Fruit fly (Drosophila melanogaster) whole organism, embryonic: ENCODE results near the gene CG44000.

ENCODE experiments used
- BEAF-32 ChIP-seq: fragments of 200-800 bp; sonication (Bioruptor generic); optimal IDR thresholded peaks from 3 replicates; lab custom pipeline; 2017; ENCODE audit warnings: missing biosample characterization, missing genetic modification characterization, mild to moderate bottlenecking, moderate library complexity, missing genetic modification reagents
- Bdp1 ChIP-seq: fragments of 200-800 bp; sonication (Bioruptor generic); optimal IDR thresholded peaks from 3 replicates; lab custom pipeline; 2016; ENCODE audit warnings: missing biosample characterization, missing genetic modification characterization
- CG10431 ChIP-seq: fragments of 200-800 bp; sonication (Bioruptor generic); optimal IDR thresholded peaks from 3 replicates; lab custom pipeline; 2018; ENCODE audit warnings: missing biosample characterization, mild to moderate bottlenecking, missing genetic modification characterization
- CG11504 ChIP-seq: fragments of 200-800 bp; sonication (Bioruptor generic); optimal IDR thresholded peaks from 3 replicates; lab custom pipeline; 2019; ENCODE audit warnings: missing biosample characterization, mild to moderate bottlenecking, missing genetic modification characterization, moderate library complexity
- CG11696 ChIP-seq: fragments of 200-800 bp; sonication (Bioruptor generic); IDR thresholded peaks from 2 replicates; pipeline ENCODE4 v1.3.6; 2022; ENCODE audit warnings: missing biosample characterization, missing genetic modification characterization
- CG12659 ChIP-seq: fragments of 200-800 bp; sonication (Bioruptor generic); optimal IDR thresholded peaks from 3 replicates; lab custom pipeline; 2017; ENCODE audit warnings: mild to moderate bottlenecking, missing biosample characterization, missing genetic modification reagents, missing genetic modification characterization
- CG13424 ChIP-seq: fragments of 200-800 bp; sonication (Bioruptor generic); optimal IDR thresholded peaks from 2 replicates; lab custom pipeline; 2019; ENCODE audit warnings: missing biosample characterization, mild to moderate bottlenecking, missing genetic modification characterization, moderate library complexity
- CG16813 ChIP-seq: fragments of 200-800 bp; sonication (Bioruptor generic); IDR thresholded peaks from 3 replicates; pipeline ENCODE4 v1.3.6; 2022; ENCODE audit warnings: missing biosample characterization, missing genetic modification characterization; ENCODE audit not compliant: partially characterized antibody
- CG17359 ChIP-seq: fragments of 200-800 bp; sonication (Bioruptor generic); optimal IDR thresholded peaks from 3 replicates; lab custom pipeline; 2018; ENCODE audit warnings: missing biosample characterization, mild to moderate bottlenecking, missing genetic modification characterization, moderate library complexity
- CG17829 ChIP-seq: fragments of 200-800 bp; optimal IDR thresholded peaks from 2 replicates; lab custom pipeline; 2019; ENCODE audit warnings: missing biosample characterization, mild to moderate bottlenecking, missing genetic modification characterization, moderate library complexity
- CG1792 ChIP-seq: fragments of 200-800 bp; sonication (Bioruptor generic); optimal IDR thresholded peaks from 2 replicates; lab custom pipeline; 2016; ENCODE audit warnings: missing biosample characterization, missing genetic modification characterization
- CG18262 ChIP-seq: fragments of 200-800 bp; optimal IDR thresholded peaks from 3 replicates; lab custom pipeline; 2019; ENCODE audit warnings: missing biosample characterization, mild to moderate bottlenecking, missing genetic modification characterization, moderate library complexity
- CG1832 ChIP-seq: fragments of 200-800 bp; sonication (Bioruptor generic); optimal IDR thresholded peaks from 2 replicates; lab custom pipeline; 2017; ENCODE audit warnings: missing biosample characterization, mild to moderate bottlenecking, missing genetic modification characterization, inconsistent platforms
- CG30403 ChIP-seq: fragments of 200-800 bp; sonication (Bioruptor generic); optimal IDR thresholded peaks from 3 replicates; lab custom pipeline; 2016; ENCODE audit warnings: missing biosample characterization, missing genetic modification characterization
- CG33557 ChIP-seq: fragments of 200-800 bp; sonication (Bioruptor generic); optimal IDR thresholded peaks from 2 replicates; lab custom pipeline; 2019; ENCODE audit warnings: missing biosample characterization, mild to moderate bottlenecking, missing genetic modification characterization, moderate library complexity
- CG4404 ChIP-seq: fragments of 200-800 bp; sonication (Bioruptor generic); IDR thresholded peaks from 2 replicates; pipeline ENCODE4 v1.3.6; 2022; ENCODE audit warnings: missing biosample characterization, missing genetic modification characterization
- CG8388 ChIP-seq: fragments of 200-800 bp; sonication (Bioruptor generic); optimal IDR thresholded peaks from 2 replicates; lab custom pipeline; 2019; ENCODE audit warnings: missing biosample characterization, mild to moderate bottlenecking, missing genetic modification characterization, moderate library complexity
- CG8924 ChIP-seq: fragments of 200-800 bp; optimal IDR thresholded peaks from 3 replicates; lab custom pipeline; 2019; ENCODE audit warnings: missing biosample characterization, mild to moderate bottlenecking, missing genetic modification characterization, moderate library complexity
- CHES-1-like ChIP-seq: fragments of 200-800 bp; sonication (Bioruptor generic); optimal IDR thresholded peaks from 2 replicates; lab custom pipeline; 2016; ENCODE audit warnings: missing biosample characterization, missing genetic modification characterization
- CTCF ChIP-seq: fragments of 200-800 bp; sonication (Bioruptor generic); optimal IDR thresholded peaks from 2 replicates; lab custom pipeline; 2017; ENCODE audit warnings: missing biosample characterization, mild to moderate bottlenecking, missing genetic modification characterization, moderate library complexity
- CrebB ChIP-seq: fragments of 200-800 bp; sonication (Bioruptor generic); optimal IDR thresholded peaks from 3 replicates; lab custom pipeline; 2018; ENCODE audit warnings: missing biosample characterization, mild to moderate bottlenecking, missing genetic modification characterization
- D19B ChIP-seq: fragments of 200-800 bp; sonication (Bioruptor generic); optimal IDR thresholded peaks from 2 replicates; lab custom pipeline; 2017; ENCODE audit warnings: missing biosample characterization, mild to moderate bottlenecking, missing genetic modification characterization
- Dip3 ChIP-seq: fragments of 200-800 bp; sonication (Bioruptor generic); optimal IDR thresholded peaks from 3 replicates; lab custom pipeline; 2016; ENCODE audit warnings: missing biosample characterization, missing genetic modification characterization
- Mad ChIP-seq: fragments of 200-800 bp; sonication (Bioruptor generic); optimal IDR thresholded peaks from 2 replicates; lab custom pipeline; 2016; ENCODE audit warnings: missing biosample characterization, missing genetic modification characterization
- NC2β ChIP-seq: fragments of 200-800 bp; sonication (Bioruptor generic); optimal IDR thresholded peaks from 2 replicates; lab custom pipeline; 2016; ENCODE audit warnings: missing biosample characterization, missing genetic modification characterization
- Nf-YB ChIP-seq: fragments of 200-800 bp; sonication (Bioruptor generic); optimal IDR thresholded peaks from 3 replicates; lab custom pipeline; 2019; ENCODE audit warnings: missing biosample characterization, mild to moderate bottlenecking, missing genetic modification characterization, moderate library complexity
- PHDP ChIP-seq: fragments of 200-800 bp; sonication (Bioruptor generic); optimal IDR thresholded peaks from 3 replicates; lab custom pipeline; 2018; ENCODE audit warnings: missing biosample characterization, mild to moderate bottlenecking, missing genetic modification characterization, moderate library complexity
- ac ChIP-seq: fragments of 200-800 bp; sonication (Bioruptor generic); optimal IDR thresholded peaks from 3 replicates; lab custom pipeline; 2017; ENCODE audit warnings: missing biosample characterization, mild to moderate bottlenecking, missing genetic modification characterization
- aop ChIP-seq: fragments of 200-800 bp; sonication (Bioruptor generic); IDR thresholded peaks from 2 replicates; pipeline ENCODE4 v1.3.6; 2022; ENCODE audit warnings: missing biosample characterization, missing genetic modification characterization
- corto ChIP-seq: fragments of 200-800 bp; sonication (Bioruptor generic); optimal IDR thresholded peaks from 2 replicates; lab custom pipeline; 2016; ENCODE audit warnings: missing biosample characterization, mild to moderate bottlenecking, missing genetic modification characterization, moderate library complexity
- da ChIP-seq: fragments of 200-800 bp; sonication (Bioruptor generic); optimal IDR thresholded peaks from 2 replicates; lab custom pipeline; 2016; ENCODE audit warnings: missing biosample characterization, missing genetic modification characterization
- disco-r ChIP-seq: fragments of 200-800 bp; sonication (Bioruptor generic); optimal IDR thresholded peaks from 2 replicates; lab custom pipeline; 2016; ENCODE audit warnings: missing biosample characterization, missing genetic modification characterization
- esg ChIP-seq: fragments of 200-800 bp; sonication (Bioruptor generic); conservative IDR thresholded peaks from 2 replicates; pipeline ENCODE4 v1.3.6; 2022; ENCODE audit warnings: missing biosample characterization, missing genetic modification characterization
- gcm ChIP-seq: fragments of 200-800 bp; sonication (Bioruptor generic); optimal IDR thresholded peaks from 2 replicates; lab custom pipeline; 2019; ENCODE audit warnings: missing biosample characterization, mild to moderate bottlenecking, missing genetic modification characterization, moderate library complexity
- gcm2 ChIP-seq: fragments of 200-800 bp; sonication (Bioruptor generic); optimal IDR thresholded peaks from 2 replicates; lab custom pipeline; 2016; ENCODE audit warnings: missing biosample characterization, missing genetic modification characterization
- gfzf ChIP-seq: fragments of 200-800 bp; sonication (Bioruptor generic); optimal IDR thresholded peaks from 2 replicates; lab custom pipeline; 2016; ENCODE audit warnings: missing biosample characterization, mild to moderate bottlenecking, missing genetic modification characterization, moderate library complexity
- grau ChIP-seq: fragments of 200-800 bp; optimal IDR thresholded peaks from 3 replicates; lab custom pipeline; 2019; ENCODE audit warnings: missing biosample characterization, mild to moderate bottlenecking, missing genetic modification characterization, moderate library complexity
- kay ChIP-seq: fragments of 200-800 bp; sonication (Bioruptor generic); optimal IDR thresholded peaks from 2 replicates; lab custom pipeline; 2016; ENCODE audit warnings: missing biosample characterization, missing genetic modification characterization
- lab ChIP-seq: fragments of 200-800 bp; sonication (Bioruptor generic); optimal IDR thresholded peaks from 3 replicates; lab custom pipeline; 2017; ENCODE audit warnings: missing biosample characterization, missing genetic modification characterization, mild to moderate bottlenecking, moderate library complexity, missing genetic modification reagents
- mirr ChIP-seq: fragments of 200-800 bp; sonication (Bioruptor generic); optimal IDR thresholded peaks from 3 replicates; lab custom pipeline; 2018; ENCODE audit warnings: missing biosample characterization, mild to moderate bottlenecking, missing genetic modification characterization
- org-1 ChIP-seq: fragments of 200-800 bp; sonication (Bioruptor generic); optimal IDR thresholded peaks from 2 replicates; lab custom pipeline; 2017; ENCODE audit warnings: missing biosample characterization, missing genetic modification characterization
- otp ChIP-seq: fragments of 200-800 bp; sonication (Bioruptor generic); IDR thresholded peaks from 3 replicates; pipeline ENCODE4, ENCODE4 v1.3.6; 2022; ENCODE audit warnings: missing biosample characterization, missing genetic modification characterization
- pb ChIP-seq: fragments of 200-800 bp; sonication (Bioruptor generic); optimal IDR thresholded peaks from 3 replicates; lab custom pipeline; 2016; ENCODE audit warnings: missing biosample characterization, missing genetic modification characterization
- ro ChIP-seq: fragments of 200-800 bp; sonication (Bioruptor generic); IDR thresholded peaks from 2 replicates; pipeline ENCODE4 v1.3.6; 2022; ENCODE audit warnings: missing biosample characterization, missing genetic modification characterization
- slp2 ChIP-seq: fragments of 200-800 bp; sonication (Bioruptor generic); optimal IDR thresholded peaks from 2 replicates; lab custom pipeline; 2016; ENCODE audit warnings: missing biosample characterization, missing genetic modification characterization
- sqz ChIP-seq: fragments of 200-800 bp; sonication (Bioruptor generic); optimal IDR thresholded peaks from 3 replicates; lab custom pipeline; 2018; ENCODE audit warnings: missing biosample characterization, mild to moderate bottlenecking, missing genetic modification characterization
- toy ChIP-seq: fragments of 200-800 bp; sonication (Bioruptor generic); IDR thresholded peaks from 2 replicates; pipeline ENCODE4 v1.3.6; 2022; ENCODE audit warnings: missing biosample characterization, missing genetic modification characterization
- unc-4 ChIP-seq: fragments of 200-800 bp; sonication (Bioruptor generic); IDR thresholded peaks from 2 replicates; pipeline ENCODE4 v1.3.6; 2022; ENCODE audit warnings: missing biosample characterization, missing genetic modification characterization; ENCODE audit not compliant: partially characterized antibody
- yki ChIP-seq: fragments of >200 bp; optimal IDR thresholded peaks from 3 replicates; lab custom pipeline; 2018
- zfh2 ChIP-seq: fragments of 200-800 bp; sonication (Bioruptor generic); optimal IDR thresholded peaks from 2 replicates; lab custom pipeline; 2016; ENCODE audit warnings: missing biosample characterization, missing genetic modification characterization

The CG44000 gene

DNA sequence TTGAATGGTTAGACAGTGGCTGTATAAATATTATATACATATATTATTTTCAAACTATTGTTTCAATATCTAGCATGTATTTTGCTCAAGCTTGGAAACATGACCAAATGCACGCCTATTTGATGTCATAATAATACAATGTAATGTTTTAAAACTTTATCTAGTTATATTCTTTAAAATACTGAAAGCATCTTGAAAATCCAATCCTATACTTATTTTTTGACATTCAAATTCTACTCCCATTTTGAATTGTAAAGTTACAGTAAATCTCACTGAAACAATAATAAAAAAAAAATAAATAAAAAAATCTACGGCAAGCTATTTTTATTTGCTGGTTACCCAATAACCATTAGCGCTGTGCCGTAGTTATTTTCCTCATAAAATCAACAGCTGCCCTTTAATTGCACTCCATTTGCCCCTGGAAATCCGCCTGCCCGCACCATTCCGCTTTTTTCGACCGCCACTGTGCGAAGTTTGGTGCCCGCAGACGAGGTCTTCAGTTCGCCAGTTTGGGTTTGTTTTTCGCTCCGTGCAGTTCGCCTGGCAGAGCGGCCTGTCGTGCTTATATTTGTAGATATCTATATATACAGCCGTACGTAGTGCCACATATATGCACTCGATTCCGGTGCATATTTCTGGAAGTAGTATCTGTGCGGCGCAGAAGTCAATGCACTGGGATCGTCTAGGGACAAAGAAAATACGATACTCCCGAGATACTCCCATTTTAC lies 2.0 kb downstream of the CG44000 start (continued):
- TF ChIP-seq BEAF-32 (GFP tag; lab: Kevin White, UChicago) (no peak), CG8924 (tag; lab: Kevin White, UChicago) (peak; percentile 57), disco-r (GFP tag; lab: Kevin White, UChicago) (no peak), D19B (GFP tag; lab: Kevin White, UChicago) (peak; percentile 25), mirr (GFP tag; lab: Kevin White, UChicago) (peak; percentile 25), gcm (GFP tag; lab: Kevin White, UChicago) (peak; percentile 61), esg (GFP tag; lab: Robert Waterston, UW) (0 out of 2 replicates have a peak, but pooled peaks have one; percentile 13), slp2 (no peak), Nf-YB (GFP tag; lab: Kevin White, UChicago) (peak; percentile 43), CG1792 (GFP tag; lab: Kevin White, UChicago) (no peak), zfh2 (peak; percentile 15), CG10431 (GFP tag; lab: Kevin White, UChicago) (peak; percentile 8), CG4404 (GFP tag; lab: Robert Waterston, UW) (peak; percentile 27; the same call in 1 of the 2 replicates), org-1 (GFP tag; lab: Kevin White, UChicago) (peak; percentile 29), otp (GFP tag; lab: Robert Waterston, UW) (no peak), CG1832 (GFP tag; lab: Kevin White, UChicago) (no peak), CG12659 (GFP tag; lab: Kevin White, UChicago) (peak; percentile 65), CG11504 (tag; lab: Kevin White, UChicago) (peak; percentile 79), unc-4 (no peak), PHDP (tag; lab: Kevin White, UChicago) (peak; percentile 46), lab (GFP tag; lab: Kevin White, UChicago) (peak; percentile 67), CrebB (no peak), CG13424 (tag; lab: Kevin White, UChicago) (peak; percentile 70), ro (no peak; the same call in 1 of the 2 replicates), gcm2 (no peak), CG17829 (tag; lab: Kevin White, UChicago) (peak; percentile 42), CG17359 (peak; percentile 46), CG16813 (GFP tag; lab: Robert Waterston, UW) (no peak), Mad (GFP tag; lab: Kevin White, UChicago) (peak; percentile 40), kay (GFP tag; lab: Kevin White, UChicago) (no peak), aop (no peak), CG30403 (peak; percentile 56), CTCF (GFP tag; lab: Kevin White, UChicago) (peak; percentile 18), corto (GFP tag; lab: Kevin White, UChicago) (no peak), da (GFP tag; lab: Kevin White, UChicago) (no peak), CG11696 (GFP tag; lab: Robert Waterston, UW) (peak; percentile 41; the same call in 1 of the 2 replicates), CHES-1-like (GFP tag; lab: Kevin White, UChicago) (no peak), ac (GFP tag; lab: Kevin White, UChicago) (no peak), NC2β (GFP tag; lab: Kevin White, UChicago) (no peak), Dip3 (no peak), gfzf (GFP tag; lab: Kevin White, UChicago) (no peak), CG18262 (peak; percentile 75), pb (GFP tag; lab: Kevin White, UChicago) (no peak), CG33557 (no peak), CG8388 (peak; percentile 30), Bdp1 (GFP tag; lab: Kevin White, UChicago) (no peak), yki (lab: Kevin White, UChicago) (no peak), grau (tag; lab: Kevin White, UChicago) (peak; percentile 57), sqz (peak; percentile 82), toy (no peak)
